Worm (Caenorhabditis elegans) whole organism, mixed stage, embryonic: Measurements from ENCODE around the gene D1086.7.

Source experiments
- blmp-1 ChIP-seq: fragments of 150-350 bp; optimal IDR thresholded peaks from 2 replicates; lab custom pipeline; 2014; ENCODE audit warnings: missing biosample characterization, missing genetic modification characterization
- ceh-83 ChIP-seq: fragments of 200-800 bp; sonication (Bioruptor generic); optimal IDR thresholded peaks from 2 replicates; lab custom pipeline; 2018; ENCODE audit warnings: mild to moderate bottlenecking, missing genetic modification characterization, missing compliant biosample characterization
- lin-13 ChIP-seq: fragments of 150-350 bp; optimal IDR thresholded peaks from 2 replicates; lab custom pipeline; 2014; ENCODE audit warnings: missing biosample characterization, missing genetic modification characterization
- lsy-2 ChIP-seq: fragments of 150-350 bp; optimal IDR thresholded peaks from 2 replicates; lab custom pipeline; 2014; ENCODE audit warnings: missing biosample characterization, missing genetic modification characterization
- mep-1 ChIP-seq: fragments of 150-350 bp; optimal IDR thresholded peaks from 2 replicates; lab custom pipeline; 2017; ENCODE audit warnings: missing biosample characterization, missing genetic modification reagents, missing genetic modification characterization, inconsistent platforms
- nhr-12 ChIP-seq: fragments of 150-350 bp; optimal IDR thresholded peaks from 2 replicates; lab custom pipeline; 2014; ENCODE audit warnings: missing biosample characterization, missing genetic modification characterization
- nhr-2 ChIP-seq: fragments of 150-350 bp; optimal IDR thresholded peaks from 2 replicates; lab custom pipeline; 2014; ENCODE audit warnings: missing biosample characterization, missing genetic modification characterization
- nhr-237 ChIP-seq: fragments of 150-350 bp; optimal IDR thresholded peaks from 2 replicates; lab custom pipeline; 2014; ENCODE audit warnings: missing biosample characterization, missing genetic modification characterization
- nhr-76 ChIP-seq: sonication (generic microtip); optimal IDR thresholded peaks from 2 replicates; lab custom pipeline; 2017; ENCODE audit warnings: missing biosample characterization, missing genetic modification characterization
- sem-2 ChIP-seq: fragments of 200-800 bp; sonication (Bioruptor generic); optimal IDR thresholded peaks from 2 replicates; lab custom pipeline; 2018; ENCODE audit warnings: mild to moderate bottlenecking, missing genetic modification characterization, missing compliant biosample characterization
- unc-39 ChIP-seq: fragments of 150-350 bp; optimal IDR thresholded peaks from 2 replicates; lab custom pipeline; 2014; ENCODE audit warnings: missing biosample characterization, missing genetic modification characterization
- unc-62 ChIP-seq: fragments of 150-350 bp; optimal IDR thresholded peaks from 2 replicates; lab custom pipeline; 2014; ENCODE audit warnings: missing biosample characterization, missing genetic modification reagents, missing genetic modification characterization

DNA sequence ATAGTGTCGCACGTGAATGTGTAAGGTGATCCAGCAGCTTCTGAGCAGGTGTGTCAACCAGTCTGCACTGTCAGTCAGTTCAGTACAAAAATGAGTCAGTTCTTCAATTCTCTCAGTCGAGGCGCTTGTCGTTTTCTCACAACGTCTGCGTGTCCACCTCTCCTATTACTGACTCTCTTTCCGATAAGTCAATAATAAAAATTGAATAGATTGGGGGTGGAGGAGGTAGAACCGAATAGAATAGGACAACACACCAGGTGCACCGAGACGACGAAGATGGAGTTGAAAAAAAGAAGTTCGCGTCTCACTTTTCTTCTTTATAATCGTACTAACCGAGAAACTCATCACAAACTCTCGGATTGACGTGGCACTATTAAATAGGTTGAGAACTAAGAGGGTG lies 43.8 kb downstream of the D1086.7 start:
- TF ChIP-seq ceh-83 (GFP tag; lab: Kevin White, UChicago) (no peak), nhr-237 (tag; lab: Kevin White, UChicago) (no peak), blmp-1 (tag; lab: Kevin White, UChicago) (no peak), lin-13 (tag; lab: Kevin White, UChicago) (no peak), unc-62 (GFP tag; lab: Kevin White, UChicago) (no peak), lsy-2 (tag; lab: Kevin White, UChicago) (no peak), nhr-2 (tag; lab: Kevin White, UChicago) (no peak), mep-1 (no peak), nhr-12 (tag; lab: Kevin White, UChicago) (no peak), sem-2 (GFP tag; lab: Kevin White, UChicago) (no peak), unc-39 (tag; lab: Kevin White, UChicago) (no peak), nhr-76 (no peak)
